Worm (Caenorhabditis elegans) whole organism, mixed stage, embryonic: Measurements from ENCODE around the gene Y22D7AR.2.

Source experiments
- M03D4.4 ChIP-seq: sonication (generic microtip); optimal IDR thresholded peaks from 2 replicates; lab custom pipeline; 2017; ENCODE audit warnings: mild to moderate bottlenecking, missing genetic modification characterization, missing compliant biosample characterization
- bed-3 ChIP-seq: fragments of 200-800 bp; sonication (Bioruptor generic); optimal IDR thresholded peaks from 3 replicates; lab custom pipeline; 2018; ENCODE audit warnings: mild to moderate bottlenecking, missing genetic modification characterization, moderate library complexity, missing compliant biosample characterization
- blmp-1 ChIP-seq: fragments of 150-350 bp; optimal IDR thresholded peaks from 2 replicates; lab custom pipeline; 2014; ENCODE audit warnings: missing biosample characterization, missing genetic modification characterization
- ceh-39 ChIP-seq: fragments of 150-350 bp; optimal IDR thresholded peaks from 2 replicates; lab custom pipeline; 2014; ENCODE audit warnings: missing biosample characterization, missing genetic modification characterization
- ceh-83 ChIP-seq: fragments of 200-800 bp; sonication (Bioruptor generic); optimal IDR thresholded peaks from 2 replicates; lab custom pipeline; 2018; ENCODE audit warnings: mild to moderate bottlenecking, missing genetic modification characterization, missing compliant biosample characterization
- ces-1 ChIP-seq: fragments of 150-350 bp; optimal IDR thresholded peaks from 2 replicates; lab custom pipeline; 2014; ENCODE audit warnings: missing biosample characterization, missing genetic modification reagents, missing genetic modification characterization
- drap-1 ChIP-seq: fragments of 200-800 bp; sonication (Bioruptor generic); optimal IDR thresholded peaks from 3 replicates; lab custom pipeline; 2018; ENCODE audit warnings: mild to moderate bottlenecking, missing genetic modification characterization, missing compliant biosample characterization
- elt-3 ChIP-seq: fragments of 150-350 bp; optimal IDR thresholded peaks from 2 replicates; lab custom pipeline; 2014; ENCODE audit warnings: missing biosample characterization, missing genetic modification characterization
- flh-1 ChIP-seq: fragments of 200-800 bp; sonication (Bioruptor generic); optimal IDR thresholded peaks from 2 replicates; lab custom pipeline; 2018; ENCODE audit warnings: mild to moderate bottlenecking, missing genetic modification characterization, moderate library complexity, missing compliant biosample characterization
- ham-2 ChIP-seq: fragments of 200-800 bp; sonication (Bioruptor generic); optimal IDR thresholded peaks from 2 replicates; lab custom pipeline; 2018; ENCODE audit warnings: mild to moderate bottlenecking, missing genetic modification characterization, missing compliant biosample characterization
- hlh-1 ChIP-seq: fragments of 150-350 bp; optimal IDR thresholded peaks from 2 replicates; lab custom pipeline; 2014; ENCODE audit warnings: missing biosample characterization, missing genetic modification reagents, missing genetic modification characterization
- lin-13 ChIP-seq: fragments of 150-350 bp; optimal IDR thresholded peaks from 2 replicates; lab custom pipeline; 2014; ENCODE audit warnings: missing biosample characterization, missing genetic modification characterization
- lin-32 ChIP-seq: fragments of 200-800 bp; sonication (Bioruptor generic); optimal IDR thresholded peaks from 2 replicates; lab custom pipeline; 2018; ENCODE audit warnings: mild to moderate bottlenecking, missing genetic modification characterization, missing compliant biosample characterization
- lsy-2 ChIP-seq: fragments of 150-350 bp; optimal IDR thresholded peaks from 2 replicates; lab custom pipeline; 2014; ENCODE audit warnings: missing biosample characterization, missing genetic modification characterization
- mep-1 ChIP-seq: fragments of 150-350 bp; optimal IDR thresholded peaks from 2 replicates; lab custom pipeline; 2017; ENCODE audit warnings: missing biosample characterization, missing genetic modification reagents, missing genetic modification characterization, inconsistent platforms
- mls-2 ChIP-seq: sonication (generic microtip); optimal IDR thresholded peaks from 2 replicates; lab custom pipeline; 2016; ENCODE audit warnings: mild to moderate bottlenecking, missing genetic modification characterization, moderate library complexity, missing compliant biosample characterization
- nhr-2 ChIP-seq: fragments of 150-350 bp; optimal IDR thresholded peaks from 2 replicates; lab custom pipeline; 2014; ENCODE audit warnings: missing biosample characterization, missing genetic modification characterization
- nhr-28 ChIP-seq: fragments of 150-350 bp; optimal IDR thresholded peaks from 2 replicates; lab custom pipeline; 2014; ENCODE audit warnings: missing biosample characterization, missing genetic modification characterization
- nhr-76 ChIP-seq: sonication (generic microtip); optimal IDR thresholded peaks from 2 replicates; lab custom pipeline; 2017; ENCODE audit warnings: missing biosample characterization, missing genetic modification characterization
- sem-2 ChIP-seq: fragments of 200-800 bp; sonication (Bioruptor generic); optimal IDR thresholded peaks from 2 replicates; lab custom pipeline; 2018; ENCODE audit warnings: mild to moderate bottlenecking, missing genetic modification characterization, missing compliant biosample characterization
- snpc-4 ChIP-seq: fragments of 150-350 bp; optimal IDR thresholded peaks from 2 replicates; lab custom pipeline; 2014; ENCODE audit warnings: missing biosample characterization, missing genetic modification characterization
- sptf-1 ChIP-seq: sonication (generic microtip); optimal IDR thresholded peaks from 2 replicates; lab custom pipeline; 2017; ENCODE audit warnings: mild to moderate bottlenecking, missing genetic modification characterization, moderate library complexity, missing compliant biosample characterization
- tbx-8 ChIP-seq: fragments of 200-800 bp; sonication (Bioruptor generic); optimal IDR thresholded peaks from 2 replicates; lab custom pipeline; 2018; ENCODE audit warnings: mild to moderate bottlenecking, missing genetic modification characterization, moderate library complexity, missing compliant biosample characterization
- unc-120 ChIP-seq: sonication (generic microtip); optimal IDR thresholded peaks from 2 replicates; lab custom pipeline; 2017; ENCODE audit warnings: missing genetic modification characterization, missing compliant biosample characterization; ENCODE audit not compliant: poor library complexity, severe bottlenecking
- unc-39 ChIP-seq: fragments of 150-350 bp; optimal IDR thresholded peaks from 2 replicates; lab custom pipeline; 2014; ENCODE audit warnings: missing biosample characterization, missing genetic modification characterization
- unc-62 ChIP-seq: fragments of 150-350 bp; optimal IDR thresholded peaks from 2 replicates; lab custom pipeline; 2014; ENCODE audit warnings: missing biosample characterization, missing genetic modification reagents, missing genetic modification characterization
- zip-8 ChIP-seq: fragments of 150-350 bp; optimal IDR thresholded peaks from 2 replicates; lab custom pipeline; 2014; ENCODE audit warnings: missing biosample characterization, missing genetic modification characterization
- ztf-11 ChIP-seq: fragments of 150-350 bp; optimal IDR thresholded peaks from 2 replicates; lab custom pipeline; 2014; ENCODE audit warnings: missing biosample characterization, missing genetic modification characterization

Gene Y22D7AR.2

ce11 chrIII:1663056-1663455 is 42.7 kb upstream of the Y22D7AR.2 start:
- TF ChIP-seq bed-3 (GFP tag; lab: Kevin White, UChicago) (no peak), M03D4.4 (tag; lab: Kevin White, UChicago) (no peak), sptf-1 (tag; lab: Kevin White, UChicago) (no peak), ceh-83 (GFP tag; lab: Kevin White, UChicago) (no peak), snpc-4 (tag; lab: Kevin White, UChicago) (no peak), unc-39 (tag; lab: Kevin White, UChicago) (no peak), unc-120 (tag; lab: Kevin White, UChicago) (no peak), lin-13 (tag; lab: Kevin White, UChicago) (no peak), lsy-2 (tag; lab: Kevin White, UChicago) (no peak), unc-62 (no peak), flh-1 (no peak)

ce11 chrIII:1664761-1665266 is 40.9 kb upstream of the Y22D7AR.2 start, which contains the start of gene Y22D7AL.16:
Gene Y22D7AL.16 (minus strand): TSS chrIII:1665216.
- TF ChIP-seq drap-1 (GFP tag; lab: Kevin White, UChicago) (no peak), mls-2 (tag; lab: Kevin White, UChicago) (no peak), tbx-8 (GFP tag; lab: Kevin White, UChicago) (no peak), nhr-76 (tag; lab: Kevin White, UChicago) (no peak), ham-2 (GFP tag; lab: Kevin White, UChicago) (no peak), nhr-2 (no peak), unc-39 (tag; lab: Kevin White, UChicago) (no peak), sem-2 (GFP tag; lab: Kevin White, UChicago) (no peak), lin-13 (tag; lab: Kevin White, UChicago) (no peak)

- TF ChIP-seq mep-1 (tag; lab: Kevin White, UChicago) (no peak), lin-13 (tag; lab: Kevin White, UChicago) (no peak), drap-1 (GFP tag; lab: Kevin White, UChicago) (no peak), lsy-2 (tag; lab: Kevin White, UChicago) (no peak), sem-2 (GFP tag; lab: Kevin White, UChicago) (no peak), elt-3 (tag; lab: Kevin White, UChicago) (no peak), flh-1 (no peak), bed-3 (GFP tag; lab: Kevin White, UChicago) (no peak), ceh-39 (tag; lab: Kevin White, UChicago) (no peak), unc-62 (no peak), lin-32 (GFP tag; lab: Kevin White, UChicago) (no peak), nhr-2 (no peak)
- TF ChIP-seq, all 35 proteins: peak for 0
Measured at ce11 chrIII:1665373-1665772, 40.4 kb upstream of the Y22D7AR.2 start.

- TF ChIP-seq zip-8 (tag; lab: Kevin White, UChicago) (peak; percentile 40), unc-39 (tag; lab: Kevin White, UChicago) (no peak)
Measured at ce11 chrIII:1665799-1666308, 39.9 kb upstream of the Y22D7AR.2 start, which contains the start of gene Y22D7AR.3. Gene Y22D7AR.3 (minus strand): TSS chrIII:1665849.

- TF ChIP-seq elt-3 (tag; lab: Kevin White, UChicago): no peak
- TF ChIP-seq tbx-8 (GFP tag; lab: Kevin White, UChicago): no peak
- TF ChIP-seq ztf-11: no peak
- TF ChIP-seq blmp-1: no peak
- TF ChIP-seq bed-3 (GFP tag; lab: Kevin White, UChicago): no peak
- TF ChIP-seq snpc-4 (tag; lab: Kevin White, UChicago): no peak
- TF ChIP-seq ham-2 (GFP tag; lab: Kevin White, UChicago): no peak
- TF ChIP-seq unc-62: no peak
- TF ChIP-seq mls-2 (tag; lab: Kevin White, UChicago): no peak
- no peak for TF ChIP-seq hlh-1 (tag; lab: Kevin White, UChicago)
- no peak for TF ChIP-seq sem-2 (GFP tag; lab: Kevin White, UChicago)
- no peak for TF ChIP-seq unc-39 (tag; lab: Kevin White, UChicago)
- TF ChIP-seq nhr-2: no peak
- no peak for TF ChIP-seq ces-1 (GFP tag; lab: Kevin White, UChicago)
- TF ChIP-seq nhr-28 (tag; lab: Kevin White, UChicago): no peak
- TF ChIP-seq drap-1 (GFP tag; lab: Kevin White, UChicago): no peak
- no peak for TF ChIP-seq lin-32 (GFP tag; lab: Kevin White, UChicago)
Measured at ce11 chrIII:1666893-1667292, 38.9 kb upstream of the Y22D7AR.2 start.
